Fruit fly (Drosophila melanogaster): ENCODE results near the gene CG7384.

DNA sequence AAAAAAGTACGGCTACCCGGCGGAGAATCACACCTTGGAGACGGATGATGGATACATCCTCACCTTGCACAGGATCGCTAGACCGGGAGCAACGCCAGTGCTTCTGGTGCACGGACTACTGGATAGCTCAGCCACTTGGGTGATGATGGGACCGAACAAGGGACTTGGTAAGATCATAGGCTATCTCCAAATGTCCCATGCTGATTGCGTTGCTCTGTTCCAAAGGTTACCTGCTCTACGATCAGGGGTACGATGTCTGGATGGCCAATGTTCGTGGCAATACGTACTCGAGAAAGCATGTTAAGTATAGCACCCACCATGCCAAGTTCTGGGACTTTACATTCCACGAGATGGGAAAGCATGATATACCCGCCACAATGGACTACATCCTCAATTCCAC, 19.8 kb upstream of the CG7384 start:
- TF ChIP-seq toe (GFP tag; optimal IDR thresholded peaks at IDR 0.05), result no peak
- no peak for TF ChIP-seq CG1620 (GFP tag; optimal IDR thresholded peaks at IDR 0.05)
- TF ChIP-seq tj (GFP tag; optimal IDR thresholded peaks at IDR 0.05), result no peak
- TF ChIP-seq CG12768 (GFP tag; optimal IDR thresholded peaks at IDR 0.05), result no peak
- TF ChIP-seq Hr96 (GFP tag; optimal IDR thresholded peaks at IDR 0.05), result no peak
- no peak for TF ChIP-seq CG5204 (GFP tag; optimal IDR thresholded peaks at IDR 0.05)
- no peak for TF ChIP-seq CG11617 (GFP tag; optimal IDR thresholded peaks at IDR 0.05)
- no peak for TF ChIP-seq bab1 (GFP tag; optimal IDR thresholded peaks at IDR 0.05)

Data from whole organism, adult.